Fruit fly (Drosophila melanogaster) whole organism, pupa: ENCODE data around the gene CG5704.

ENCODE experiments used
- CG10348 ChIP-seq: fragments of 200-800 bp; sonication (Bioruptor generic); IDR thresholded peaks from 2 replicates; pipeline ENCODE4 v1.3.6; 2022; ENCODE audit warnings: missing biosample characterization, missing genetic modification characterization
- CG12605 ChIP-seq: fragments of 200-800 bp; sonication (Bioruptor generic); IDR thresholded peaks from 2 replicates; pipeline ENCODE4 v1.3.6; 2022; ENCODE audit warnings: missing biosample characterization, missing genetic modification characterization
- CG13204 ChIP-seq: fragments of 200-800 bp; sonication (Bioruptor generic); optimal IDR thresholded peaks from 2 replicates; lab custom pipeline; 2018; ENCODE audit warnings: missing biosample characterization, mild to moderate bottlenecking, missing genetic modification characterization, moderate library complexity
- CG14655 ChIP-seq: fragments of 200-800 bp; sonication (Bioruptor generic); optimal IDR thresholded peaks from 3 replicates; lab custom pipeline; 2017; ENCODE audit warnings: mild to moderate bottlenecking, missing biosample characterization, missing genetic modification reagents, missing genetic modification characterization
- CG15710 ChIP-seq: fragments of 200-800 bp; sonication (Bioruptor generic); optimal IDR thresholded peaks from 2 replicates; lab custom pipeline; 2018; ENCODE audit warnings: missing biosample characterization, mild to moderate bottlenecking, missing genetic modification characterization, moderate library complexity
- CG17806 ChIP-seq: fragments of 200-800 bp; sonication (Bioruptor generic); optimal IDR thresholded peaks from 2 replicates; lab custom pipeline; 2018; ENCODE audit warnings: missing biosample characterization, mild to moderate bottlenecking, missing genetic modification characterization, moderate library complexity
- CG32121 ChIP-seq: fragments of 200-800 bp; sonication (Bioruptor generic); IDR thresholded peaks from 2 replicates; pipeline ENCODE4 v1.3.6; 2022; ENCODE audit warnings: missing biosample characterization, missing genetic modification characterization
- CG34367 ChIP-seq: fragments of 200-800 bp; sonication (Bioruptor generic); optimal IDR thresholded peaks from 2 replicates; lab custom pipeline; 2018; ENCODE audit warnings: missing biosample characterization, mild to moderate bottlenecking, missing genetic modification characterization
- CG4496 ChIP-seq: fragments of 200-800 bp; sonication (Bioruptor generic); IDR thresholded peaks from 3 replicates; pipeline ENCODE4 v1.3.6; 2022; ENCODE audit warnings: missing biosample characterization, missing genetic modification characterization
- CG8159 ChIP-seq: fragments of 200-800 bp; sonication (Bioruptor generic); optimal IDR thresholded peaks from 3 replicates; lab custom pipeline; 2018; ENCODE audit warnings: missing biosample characterization, mild to moderate bottlenecking, missing genetic modification characterization, moderate library complexity
- CG8301 ChIP-seq: fragments of 200-800 bp; sonication (Bioruptor generic); optimal IDR thresholded peaks from 2 replicates; lab custom pipeline; 2018; ENCODE audit warnings: missing biosample characterization, mild to moderate bottlenecking, missing genetic modification characterization
- CG9948 ChIP-seq: fragments of 200-800 bp; sonication (Bioruptor generic); optimal IDR thresholded peaks from 2 replicates; lab custom pipeline; 2018; ENCODE audit warnings: missing biosample characterization, mild to moderate bottlenecking, missing genetic modification characterization, moderate library complexity
- D1 ChIP-seq: fragments of 200-800 bp; sonication (Bioruptor generic); optimal IDR thresholded peaks from 2 replicates; lab custom pipeline; 2018; ENCODE audit warnings: missing biosample characterization, mild to moderate bottlenecking, missing genetic modification characterization, moderate library complexity
- EcR ChIP-seq: fragments of 200-800 bp; sonication (Bioruptor generic); optimal IDR thresholded peaks from 3 replicates; lab custom pipeline; 2019; ENCODE audit warnings: missing biosample characterization, missing genetic modification characterization, mild to moderate bottlenecking, moderate library complexity, missing genetic modification reagents
- Ets98B ChIP-seq: fragments of 200-800 bp; sonication (Bioruptor generic); IDR thresholded peaks from 2 replicates; pipeline ENCODE4 v1.3.6; 2022; ENCODE audit warnings: missing biosample characterization, missing genetic modification characterization
- Pif1A ChIP-seq: fragments of 200-800 bp; sonication (Bioruptor generic); optimal IDR thresholded peaks from 3 replicates; lab custom pipeline; 2016; ENCODE audit warnings: missing biosample characterization, missing genetic modification characterization
- Pif1B ChIP-seq: fragments of 200-800 bp; sonication (Bioruptor generic); optimal IDR thresholded peaks from 3 replicates; lab custom pipeline; 2016; ENCODE audit warnings: missing biosample characterization, missing genetic modification characterization
- Snoo ChIP-seq: fragments of 200-800 bp; sonication (Bioruptor generic); optimal IDR thresholded peaks from 3 replicates; lab custom pipeline; 2017; ENCODE audit warnings: missing biosample characterization, mild to moderate bottlenecking, missing genetic modification characterization, inconsistent platforms
- fd96Ca ChIP-seq: fragments of 200-800 bp; sonication (Bioruptor generic); IDR thresholded peaks from 3 replicates; pipeline ENCODE4 v1.3.6; 2022; ENCODE audit warnings: missing biosample characterization, missing genetic modification characterization
- gl ChIP-seq: fragments of 200-800 bp; sonication (Bioruptor generic); optimal IDR thresholded peaks from 2 replicates; lab custom pipeline; 2018; ENCODE audit warnings: missing biosample characterization, mild to moderate bottlenecking, missing genetic modification characterization
- rn ChIP-seq: fragments of 200-800 bp; sonication (Bioruptor generic); IDR thresholded peaks from 2 replicates; pipeline ENCODE4 v1.3.6; 2022; ENCODE audit warnings: missing biosample characterization, missing genetic modification characterization

Gene CG5704

DNA sequence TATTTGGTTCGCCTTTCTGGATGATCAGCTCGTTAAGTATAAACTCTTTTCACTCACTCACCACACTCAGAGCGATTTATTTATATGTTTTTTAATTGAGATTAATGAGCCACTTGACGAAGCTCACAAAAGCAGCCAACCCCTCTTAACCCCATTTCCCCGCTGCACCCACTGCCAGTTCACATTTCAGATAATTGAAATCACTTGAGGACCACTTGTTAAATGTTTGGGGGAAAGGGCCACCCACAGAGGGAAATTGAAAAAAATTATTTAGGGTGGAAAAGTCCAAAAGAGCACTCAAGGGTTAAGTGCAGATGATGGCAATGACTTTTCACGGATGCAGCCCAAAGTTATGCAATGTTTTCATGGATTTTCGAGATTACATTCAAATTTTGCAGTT is 18.0 kb downstream of the CG5704 start:
- TF ChIP-seq CG8159 (tag; lab: Kevin White, UChicago) (peak; percentile 36), CG13204 (GFP tag; lab: Kevin White, UChicago) (no peak), CG4496 (peak; percentile 57; the same call in 2 of the 3 replicates), CG14655 (GFP tag; lab: Kevin White, UChicago) (peak; percentile 36), Pif1A (GFP tag; lab: Kevin White, UChicago) (peak; percentile 43), Pif1B (GFP tag; lab: Kevin White, UChicago) (peak; percentile 34), Ets98B (GFP tag; lab: Robert Waterston, UW) (peak; percentile 56), Snoo (tag; lab: Kevin White, UChicago) (peak; percentile 4), fd96Ca (GFP tag; lab: Robert Waterston, UW) (peak; percentile 53; the same call in 1 of the 3 replicates), CG12605 (no peak), gl (tag; lab: Kevin White, UChicago) (no peak), rn (GFP tag; lab: Robert Waterston, UW) (0 out of 2 replicates have a peak, but pooled peaks have one; percentile 48), CG8301 (peak; percentile 32), D1 (tag; lab: Kevin White, UChicago) (peak; percentile 37), CG9948 (tag; lab: Kevin White, UChicago) (peak; percentile 26), CG10348 (GFP tag; lab: Robert Waterston, UW) (no peak), CG15710 (tag; lab: Kevin White, UChicago) (peak; percentile 41), CG34367 (tag; lab: Kevin White, UChicago) (peak; percentile 48), EcR (peak; percentile 79), CG32121 (GFP tag; lab: Robert Waterston, UW) (peak; percentile 44), CG17806 (tag; lab: Kevin White, UChicago) (peak; percentile 44)

DNA sequence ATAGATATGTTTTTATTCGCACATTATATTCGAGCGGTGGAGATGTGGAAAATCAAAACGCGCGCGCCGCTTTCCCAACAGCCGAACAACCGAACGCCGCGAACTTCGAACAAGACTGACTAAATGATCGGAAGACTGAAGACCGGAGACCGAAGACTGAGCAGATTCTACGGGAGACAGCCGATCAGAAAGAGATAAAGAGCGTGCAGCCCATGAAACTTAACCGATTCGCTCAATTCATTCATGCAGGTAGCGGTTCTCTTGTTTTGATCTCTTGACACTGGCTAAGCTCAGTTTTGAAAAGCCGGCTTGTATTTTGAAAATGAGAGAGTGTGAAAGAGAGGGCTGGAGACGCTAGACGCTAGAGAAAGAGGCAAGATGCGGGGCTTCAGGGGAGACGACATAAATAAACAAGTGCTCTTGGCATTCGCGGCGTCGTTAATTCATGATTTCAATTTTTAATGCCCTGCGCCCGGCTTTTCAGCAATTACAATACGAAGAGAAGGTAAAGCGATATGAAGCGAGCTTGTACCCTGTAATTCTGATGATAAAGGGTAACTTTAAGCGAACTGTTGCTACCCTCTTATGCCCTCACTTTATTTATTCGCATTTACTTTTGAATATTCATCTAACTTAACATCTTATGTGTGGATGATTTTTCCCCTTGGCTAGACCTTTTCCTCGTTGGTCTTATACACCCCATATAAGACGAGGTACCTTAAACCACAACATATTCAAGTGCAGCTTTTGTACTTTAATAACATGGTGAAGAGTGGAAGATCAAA is 19.0 kb downstream of the CG5704 start, which contains the start of gene zormin:
Gene zormin (minus strand): TSS at position 113 of the 785 bp plus-strand sequence.
- TF ChIP-seq EcR: no peak
- no peak; the same call in 1 of the 2 replicates for TF ChIP-seq Ets98B (GFP tag; lab: Robert Waterston, UW)
- TF ChIP-seq CG32121 (GFP tag; lab: Robert Waterston, UW): no peak
- TF ChIP-seq Snoo (tag; lab: Kevin White, UChicago): peak; percentile 71
- peak; percentile 80 for TF ChIP-seq Pif1A (GFP tag; lab: Kevin White, UChicago)
- peak; percentile 58 for TF ChIP-seq gl (tag; lab: Kevin White, UChicago)
- peak; percentile 79 for TF ChIP-seq CG14655 (GFP tag; lab: Kevin White, UChicago)
- peak; percentile 68 for TF ChIP-seq CG4496
- peak; percentile 63 for TF ChIP-seq CG8301
- TF ChIP-seq CG15710 (tag; lab: Kevin White, UChicago): peak; percentile 64
- peak; percentile 66 for TF ChIP-seq D1 (tag; lab: Kevin White, UChicago)
- TF ChIP-seq CG9948 (tag; lab: Kevin White, UChicago): peak; percentile 83
- TF ChIP-seq fd96Ca (GFP tag; lab: Robert Waterston, UW): peak; percentile 76; the same call in 2 of the 3 replicates
- peak; percentile 9; the same call in 1 of the 2 replicates for TF ChIP-seq CG12605
- TF ChIP-seq Pif1B (GFP tag; lab: Kevin White, UChicago): peak; percentile 76
- TF ChIP-seq CG34367 (tag; lab: Kevin White, UChicago): peak; percentile 67
- TF ChIP-seq CG8159 (tag; lab: Kevin White, UChicago): peak; percentile 83
- no peak for TF ChIP-seq rn (GFP tag; lab: Robert Waterston, UW)
- no peak for TF ChIP-seq CG10348 (GFP tag; lab: Robert Waterston, UW)
- no peak for TF ChIP-seq CG13204 (GFP tag; lab: Kevin White, UChicago)
- peak; percentile 81 for TF ChIP-seq CG17806 (tag; lab: Kevin White, UChicago)

DNA sequence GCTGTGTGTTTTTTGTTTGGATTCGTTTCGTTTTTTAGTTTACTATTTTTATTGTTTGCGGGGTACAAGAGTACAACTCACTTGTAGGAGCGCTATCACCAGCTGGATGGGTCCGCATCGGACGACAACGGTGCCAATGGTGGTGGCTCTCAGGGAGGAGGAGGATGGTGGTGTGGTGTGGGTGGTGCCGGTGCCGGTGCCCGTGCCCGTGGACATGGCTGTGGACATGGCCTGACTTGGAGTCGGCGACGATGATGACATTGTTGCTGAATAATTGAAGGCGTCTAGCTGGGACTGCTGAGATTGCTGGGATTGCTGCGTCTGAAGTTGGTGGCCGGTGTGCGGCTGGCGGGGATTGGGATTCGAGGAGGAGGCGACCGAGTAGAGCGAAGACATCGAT is 21.1 kb downstream of the CG5704 start:
- TF ChIP-seq CG32121 (GFP tag; lab: Robert Waterston, UW): no peak
- no peak for TF ChIP-seq Snoo (tag; lab: Kevin White, UChicago)
- no peak for TF ChIP-seq CG13204 (GFP tag; lab: Kevin White, UChicago)
- TF ChIP-seq CG8159 (tag; lab: Kevin White, UChicago): no peak
- TF ChIP-seq gl (tag; lab: Kevin White, UChicago): no peak
- peak; percentile 51 for TF ChIP-seq CG12605
- TF ChIP-seq Pif1A (GFP tag; lab: Kevin White, UChicago): no peak
- peak; percentile 23 for TF ChIP-seq CG14655 (GFP tag; lab: Kevin White, UChicago)
- TF ChIP-seq CG9948 (tag; lab: Kevin White, UChicago): no peak
- 0 out of 3 replicates have a peak, but pooled peaks have one; percentile 29 for TF ChIP-seq fd96Ca (GFP tag; lab: Robert Waterston, UW)
- no peak for TF ChIP-seq D1 (tag; lab: Kevin White, UChicago)
- TF ChIP-seq CG34367 (tag; lab: Kevin White, UChicago): no peak
- TF ChIP-seq CG10348 (GFP tag; lab: Robert Waterston, UW): no peak
- peak; percentile 8; the same call in 1 of the 2 replicates for TF ChIP-seq Ets98B (GFP tag; lab: Robert Waterston, UW)
- 0 out of 3 replicates have a peak, but pooled peaks have one; percentile 17 for TF ChIP-seq CG4496
- no peak for TF ChIP-seq CG8301
- no peak for TF ChIP-seq Pif1B (GFP tag; lab: Kevin White, UChicago)
- TF ChIP-seq, all 21 proteins: peak for 5

DNA sequence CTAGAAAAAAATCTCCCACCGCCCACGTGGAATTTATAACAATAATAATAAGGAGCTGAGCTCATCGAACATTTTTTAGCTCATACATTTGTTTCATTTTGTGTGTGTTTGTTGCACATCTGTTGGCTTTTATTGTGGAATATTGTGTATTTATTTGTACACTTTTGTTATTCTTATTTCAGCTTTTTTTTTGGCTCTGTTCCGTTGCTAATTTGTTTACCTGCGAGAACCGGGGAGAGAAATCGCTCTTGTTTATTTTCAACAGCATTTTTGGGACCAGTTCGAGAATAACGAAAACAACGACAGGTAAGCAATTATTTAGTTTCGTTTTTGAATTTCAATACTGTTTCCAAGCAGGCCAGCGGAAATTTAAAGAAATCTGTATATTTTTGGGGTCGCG is 23.0 kb downstream of the CG5704 start:
- TF ChIP-seq CG17806 (tag; lab: Kevin White, UChicago) (no peak), Pif1B (GFP tag; lab: Kevin White, UChicago) (no peak), CG4496 (no peak), rn (GFP tag; lab: Robert Waterston, UW) (no peak), EcR (no peak), CG8159 (tag; lab: Kevin White, UChicago) (no peak), CG13204 (GFP tag; lab: Kevin White, UChicago) (no peak), CG8301 (no peak), D1 (tag; lab: Kevin White, UChicago) (no peak), CG34367 (tag; lab: Kevin White, UChicago) (no peak), CG14655 (GFP tag; lab: Kevin White, UChicago) (no peak), CG12605 (no peak), Snoo (tag; lab: Kevin White, UChicago) (no peak), Ets98B (GFP tag; lab: Robert Waterston, UW) (no peak), fd96Ca (GFP tag; lab: Robert Waterston, UW) (no peak), gl (tag; lab: Kevin White, UChicago) (no peak), CG32121 (GFP tag; lab: Robert Waterston, UW) (no peak), Pif1A (GFP tag; lab: Kevin White, UChicago) (no peak), CG9948 (tag; lab: Kevin White, UChicago) (no peak), CG10348 (GFP tag; lab: Robert Waterston, UW) (no peak)
